Worm (Caenorhabditis elegans): ENCODE results near the gene Y110A2AR.1.

DNA sequence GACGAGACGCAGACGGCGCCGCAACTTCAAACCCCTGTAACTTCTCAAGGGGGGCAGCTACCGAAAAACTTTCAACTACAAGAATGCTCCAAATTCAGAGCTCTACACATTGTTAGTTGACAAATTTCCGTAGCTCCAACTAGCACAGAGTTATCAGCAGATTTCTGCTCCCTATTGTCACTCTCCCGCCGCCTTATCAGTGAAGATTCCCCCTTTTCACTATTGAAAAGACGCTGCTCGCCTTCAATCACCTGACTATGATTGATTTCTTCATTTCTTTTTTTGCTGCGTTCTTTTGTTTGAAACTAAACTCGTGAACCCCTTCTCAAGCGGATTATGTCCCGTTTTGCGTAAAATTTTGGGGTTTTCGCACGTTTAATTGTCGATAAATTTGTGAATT, 2.8 kb downstream of the Y110A2AR.1 start:
- TF ChIP-seq ets-4 (tag; optimal IDR thresholded peaks at IDR 0.05) (no peak), unc-55 (GFP tag; optimal IDR thresholded peaks at IDR 0.05) (no peak), sox-4 (tag; optimal IDR thresholded peaks at IDR 0.05) (no peak), ama-1 (optimal IDR thresholded peaks at IDR 0.05) (no peak), nhr-11 (tag; optimal IDR thresholded peaks at IDR 0.05) (no peak), madf-2 (tag; optimal IDR thresholded peaks at IDR 0.05) (no peak), unc-3 (GFP tag; conservative IDR thresholded peaks at IDR 0.05) (no peak), unc-3 (tag; optimal IDR thresholded peaks at IDR 0.05) (no peak), hlh-30 (tag; optimal IDR thresholded peaks at IDR 0.05; ENCODE audit: insufficient read depth) (no peak), ceh-30 (tag; optimal IDR thresholded peaks at IDR 0.05) (no peak), ceh-6 (GFP tag; optimal IDR thresholded peaks at IDR 0.05) (no peak), gmeb-2 (tag; optimal IDR thresholded peaks at IDR 0.05) (no peak)
